Worm (Caenorhabditis elegans): ENCODE results near the gene F59B2.14.
A peak's percentile ranks its signal among the peaks of the same experiment; 100 is the strongest.

F59B2.14 gene

DNA sequence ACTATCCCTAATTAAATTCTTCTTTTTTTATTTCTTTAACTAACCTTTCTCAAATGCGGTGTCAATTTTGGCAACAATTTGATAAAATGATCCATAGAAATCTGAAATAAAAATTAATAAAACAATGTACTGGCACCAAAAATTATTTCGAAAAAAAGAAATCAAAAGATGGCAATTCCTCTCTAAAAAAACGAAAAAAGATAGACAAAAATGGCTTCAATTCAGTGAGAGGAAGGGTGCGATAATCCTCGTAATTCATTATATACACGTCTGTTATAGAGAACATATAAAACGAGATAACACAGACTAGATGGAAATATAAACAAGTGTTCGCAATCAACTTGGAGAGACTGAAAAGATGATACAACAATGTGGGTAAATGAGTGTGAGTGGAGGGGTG lies 23.4 kb upstream of the F59B2.14 start, which contains the start of gene R107.2:
Gene R107.2, minus strand, starts transcription at position 101 of the 400 bp plus-strand sequence.
- TF ChIP-seq nhr-76 (tag; optimal IDR thresholded peaks at IDR 0.05): no peak
- no peak for TF ChIP-seq hlh-4 (tag; optimal IDR thresholded peaks at IDR 0.05)
- no peak for TF ChIP-seq sup-37 (GFP tag; optimal IDR thresholded peaks at IDR 0.05)
- no peak for TF ChIP-seq lin-15B (tag; optimal IDR thresholded peaks at IDR 0.05)
- no peak for TF ChIP-seq ceh-82 (tag; optimal IDR thresholded peaks at IDR 0.05)
- TF ChIP-seq irx-1 (tag; optimal IDR thresholded peaks at IDR 0.05): no peak
- no peak for TF ChIP-seq snu-23 (GFP tag; optimal IDR thresholded peaks at IDR 0.05)

- TF ChIP-seq egl-27 (tag; optimal IDR thresholded peaks at IDR 0.05) (no peak), nhr-47 (tag; optimal IDR thresholded peaks at IDR 0.05) (no peak), lir-3 (tag; optimal IDR thresholded peaks at IDR 0.05; ENCODE audit: poor library complexity) (no peak)
Observed at ce11 chrIII:9043200-9043599, 20.8 kb upstream of the F59B2.14 start, which contains the start of gene nac-2. nac-2 (minus strand) TSS chrIII:9043300.

DNA sequence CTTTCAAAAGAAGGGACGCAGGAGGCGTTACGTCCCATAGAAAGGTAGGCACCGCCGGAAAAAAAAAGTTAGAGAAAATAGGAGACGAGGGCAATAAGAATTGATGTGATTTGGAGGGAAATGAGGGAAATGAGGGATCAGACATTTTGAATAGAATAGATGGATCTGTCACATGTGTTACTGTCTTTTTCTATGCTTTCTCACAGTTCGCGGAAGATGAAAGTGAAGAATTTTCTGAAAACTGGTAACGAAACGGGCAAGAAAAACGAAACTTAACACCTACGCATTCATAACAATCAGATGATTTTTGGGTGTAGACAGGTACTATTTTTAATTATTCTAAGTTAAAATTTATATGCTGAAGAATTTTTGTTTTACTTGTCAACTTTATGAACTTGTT lies 15.2 kb upstream of the F59B2.14 start, which contains the start of gene R107.9:
Gene R107.9, plus strand, starts transcription at position 301 of the 400 bp plus-strand sequence.
- no peak for TF ChIP-seq efl-1 (optimal IDR thresholded peaks at IDR 0.05)
- TF ChIP-seq efl-1 (GFP tag; optimal IDR thresholded peaks at IDR 0.05 in 1 of 2): peak in 1 of 2 experiments; percentile 73
- no peak for TF ChIP-seq lin-39 (tag; optimal IDR thresholded peaks at IDR 0.05)
- TF ChIP-seq blmp-1 (tag; optimal IDR thresholded peaks at IDR 0.05): peak; percentile 40
- TF ChIP-seq unc-98 (GFP tag; IDR thresholded peaks at IDR 0.05): no peak
- TF ChIP-seq nhr-76 (tag; optimal IDR thresholded peaks at IDR 0.05): no peak
- TF ChIP-seq dpl-1 (GFP tag; optimal IDR thresholded peaks at IDR 0.05): no peak
- no peak for TF ChIP-seq ceh-63 (GFP tag; optimal IDR thresholded peaks at IDR 0.05)
- TF ChIP-seq ztf-4 (tag; optimal IDR thresholded peaks at IDR 0.05): no peak
- no peak for TF ChIP-seq ceh-8 (GFP tag; optimal IDR thresholded peaks at IDR 0.05)
- TF ChIP-seq C34B4.2 (tag; optimal IDR thresholded peaks at IDR 0.05): no peak
- no peak for TF ChIP-seq grh-1 (GFP tag; IDR thresholded peaks at IDR 0.05)
- no peak for TF ChIP-seq fkh-10 (GFP tag; optimal IDR thresholded peaks at IDR 0.05)
- no peak for TF ChIP-seq elt-3 (tag; optimal IDR thresholded peaks at IDR 0.05)

DNA sequence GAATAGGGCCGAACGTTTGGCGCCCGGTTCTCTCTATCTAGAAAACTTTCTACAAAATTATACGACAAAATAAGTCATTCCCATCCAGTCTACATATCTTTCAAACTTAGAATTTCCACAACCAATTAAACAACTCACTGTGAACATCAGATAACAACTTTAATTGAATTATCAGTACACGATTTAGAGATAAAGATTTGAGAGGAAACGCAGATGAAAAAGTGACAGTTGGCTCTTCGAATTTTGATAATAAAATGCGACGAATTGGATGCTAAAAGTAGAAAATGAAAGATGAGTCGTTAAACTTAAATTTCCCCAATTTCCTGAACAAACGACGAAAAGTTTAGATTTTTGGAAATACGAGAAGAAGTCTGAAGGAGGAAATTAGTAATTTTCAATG lies 12.6 kb upstream of the F59B2.14 start:
- TF ChIP-seq fkh-10 (GFP tag; optimal IDR thresholded peaks at IDR 0.05) (no peak), Y116A8C.19 (tag; optimal IDR thresholded peaks at IDR 0.05; ENCODE audit: borderline replicate concordance) (no peak), fos-1 (tag; optimal IDR thresholded peaks at IDR 0.05) (no peak), nhr-12 (tag; optimal IDR thresholded peaks at IDR 0.05) (no peak), blmp-1 (tag; optimal IDR thresholded peaks at IDR 0.05) (no peak), elt-2 (tag; optimal IDR thresholded peaks at IDR 0.05) (peak; percentile 48), pqm-1 (tag; optimal IDR thresholded peaks at IDR 0.05) (peak; percentile 8), nhr-237 (tag; optimal IDR thresholded peaks at IDR 0.05) (no peak), rnt-1 (tag; optimal IDR thresholded peaks at IDR 0.05) (peak; percentile 7), pag-3 (tag; optimal IDR thresholded peaks at IDR 0.05; ENCODE audit: borderline replicate concordance, insufficient read depth) (no peak), ceh-8 (GFP tag; optimal IDR thresholded peaks at IDR 0.05) (no peak)

DNA sequence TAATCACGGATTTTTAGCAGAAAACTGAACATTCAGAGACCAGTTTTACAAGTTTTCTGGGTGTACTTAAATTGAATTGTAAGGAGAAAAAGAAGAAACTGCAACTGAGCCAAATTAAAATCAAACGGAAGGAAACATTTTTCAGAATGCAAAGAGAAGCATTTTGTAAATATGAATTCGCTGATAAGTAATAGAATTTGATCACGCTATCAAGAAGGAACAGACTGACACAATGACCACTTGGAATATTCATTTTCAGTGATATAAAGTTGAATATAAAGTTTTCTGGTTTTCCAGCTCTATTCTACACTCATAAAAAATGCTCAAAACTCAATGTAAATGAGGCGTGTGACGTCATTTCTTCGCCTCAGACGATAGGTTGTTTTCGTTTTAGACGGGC lies 11.7 kb upstream of the F59B2.14 start:
- no peak for TF ChIP-seq lin-39 (tag; optimal IDR thresholded peaks at IDR 0.05)
- peak; percentile 9 for TF ChIP-seq elt-2 (tag; optimal IDR thresholded peaks at IDR 0.05)

DNA sequence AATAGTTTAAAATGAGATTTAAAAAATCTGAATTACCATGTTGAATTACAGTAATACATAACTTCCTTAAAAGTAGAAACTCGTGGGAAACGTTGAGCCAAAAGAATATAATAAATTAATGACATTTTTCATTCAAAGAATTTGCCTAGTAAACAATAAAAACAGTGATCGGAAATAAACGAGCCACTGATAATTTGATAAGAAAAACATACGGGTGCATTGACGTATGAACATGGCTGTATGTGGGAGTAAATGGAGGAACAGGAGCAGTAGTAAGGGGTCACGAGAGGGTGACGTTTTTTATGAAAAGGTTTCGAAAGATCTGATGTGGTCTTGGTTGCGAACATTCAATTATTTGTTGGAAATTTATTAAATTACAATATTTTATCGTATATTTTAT lies 8.4 kb upstream of the F59B2.14 start:
- TF ChIP-seq nhr-47 (tag; optimal IDR thresholded peaks at IDR 0.05) (peak; percentile 32), aha-1 (tag; optimal IDR thresholded peaks at IDR 0.05) (no peak), tlp-1 (tag; optimal IDR thresholded peaks at IDR 0.05) (no peak), nhr-71 (tag; optimal IDR thresholded peaks at IDR 0.05) (peak; percentile 41), fkh-8 (tag; optimal IDR thresholded peaks at IDR 0.05) (peak; percentile 5), grh-1 (GFP tag; IDR thresholded peaks at IDR 0.05) (no peak)
